Fruit fly (Drosophila melanogaster): ENCODE results near the gene X11Lbeta.

X11Lbeta gene

DNA sequence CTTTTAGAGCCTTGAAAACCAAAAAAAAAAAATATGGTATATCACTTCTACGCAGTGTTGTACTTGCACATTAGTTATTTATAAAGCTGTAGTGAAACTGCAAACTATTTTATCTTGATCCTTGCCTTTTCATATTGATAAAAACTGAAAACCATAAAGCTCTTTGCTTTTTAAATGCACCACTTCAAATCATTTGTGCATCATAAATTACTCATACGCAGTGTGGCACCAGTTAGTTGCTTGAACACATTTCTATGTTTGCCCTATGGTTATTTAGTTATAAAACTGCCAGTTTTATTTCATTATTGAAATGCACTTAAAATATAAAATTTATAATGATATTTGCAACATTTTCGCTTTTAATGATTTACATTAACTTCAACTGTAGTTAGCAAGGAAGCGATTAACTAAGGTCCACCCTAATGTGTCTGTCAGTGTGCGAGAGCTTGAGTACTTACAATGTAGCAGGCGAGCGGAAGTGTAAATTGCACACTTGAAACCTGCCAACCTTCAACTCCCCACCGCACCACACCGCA, 128.6 kb downstream of the X11Lbeta start (continued):
- TF ChIP-seq CG18619 (GFP tag; optimal IDR thresholded peaks at IDR 0.05) = peak; percentile 23
- TF ChIP-seq exex (tag; optimal IDR thresholded peaks at IDR 0.05) = no peak
- no peak for TF ChIP-seq CG7786 (GFP tag; optimal IDR thresholded peaks at IDR 0.05)
- no peak for TF ChIP-seq Dfd (GFP tag; optimal IDR thresholded peaks at IDR 0.05)
- TF ChIP-seq CG13296 (GFP tag; optimal IDR thresholded peaks at IDR 0.05) = peak; percentile 2
- peak; percentile 48 for TF ChIP-seq CG11504 (tag; optimal IDR thresholded peaks at IDR 0.05)
- TF ChIP-seq ro (GFP tag; IDR thresholded peaks at IDR 0.05) = no peak
- no peak for TF ChIP-seq CG17361 (GFP tag; IDR thresholded peaks at IDR 0.05)
- TF ChIP-seq nom (GFP tag; optimal IDR thresholded peaks at IDR 0.05) = peak; percentile 11
- 0 out of 2 replicates have a peak, but pooled peaks have one; percentile 22 for TF ChIP-seq CG31441 (GFP tag; IDR thresholded peaks at IDR 0.05)

DNA sequence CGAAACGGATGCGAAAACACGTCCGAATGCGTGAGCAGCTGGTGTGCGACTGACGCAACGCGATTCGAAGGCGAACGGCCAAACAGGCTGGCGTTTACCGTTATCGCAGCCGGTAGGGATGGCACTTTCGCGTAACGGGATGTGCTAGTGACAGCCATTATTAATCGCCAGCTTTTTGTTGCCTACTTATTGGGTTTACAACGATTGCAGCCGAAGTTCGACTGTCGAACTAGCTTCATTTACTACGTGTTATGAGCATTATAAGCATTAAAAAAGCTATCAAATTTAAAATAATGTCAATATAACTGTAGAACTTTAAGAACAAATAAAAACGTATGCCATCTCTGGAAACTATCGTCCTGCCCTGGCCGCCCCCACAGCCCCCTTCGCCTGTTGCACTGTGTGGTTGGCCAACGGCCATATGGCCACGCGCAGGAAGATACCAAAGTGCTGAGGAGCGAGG, 130.1 kb downstream of the X11Lbeta start, which contains the start of gene Rph:
Gene Rph (minus strand): TSS at position 51 of the 463 bp plus-strand sequence.
- TF ChIP-seq CG1529 (GFP tag; optimal IDR thresholded peaks at IDR 0.05) (no peak), pfk (GFP tag; optimal IDR thresholded peaks at IDR 0.05) (no peak), CG17359 (tag; optimal IDR thresholded peaks at IDR 0.05) (peak; percentile 11), Six4 (GFP tag; optimal IDR thresholded peaks at IDR 0.05) (no peak), CG14965 (GFP tag; optimal IDR thresholded peaks at IDR 0.05; ENCODE audit: borderline replicate concordance) (no peak), CG3726 (GFP tag; IDR thresholded peaks at IDR 0.05) (no peak), sens-2 (GFP tag; IDR thresholded peaks at IDR 0.05) (no peak), CG7987 (GFP tag; optimal IDR thresholded peaks at IDR 0.05) (no peak), lbe (GFP tag; optimal IDR thresholded peaks at IDR 0.05) (no peak), Dfd (GFP tag; optimal IDR thresholded peaks at IDR 0.05) (no peak), sisA (GFP tag; IDR thresholded peaks at IDR 0.05) (no peak), CG9609 (GFP tag; optimal IDR thresholded peaks at IDR 0.05) (no peak), CG18764 (GFP tag; optimal IDR thresholded peaks at IDR 0.05) (no peak), CG2875 (GFP tag; optimal IDR thresholded peaks at IDR 0.05) (no peak), CG12769 (tag; optimal IDR thresholded peaks at IDR 0.05) (peak; percentile 23), Med (GFP tag) (peak; percentile 81), CG2202 (tag; optimal IDR thresholded peaks at IDR 0.05) (no peak), Sin3A (optimal IDR thresholded peaks at IDR 0.05) (no peak), Spps (tag; optimal IDR thresholded peaks at IDR 0.05) (no peak), CG2199 (GFP tag; IDR thresholded peaks at IDR 0.05) (no peak), CG8388 (GFP tag; optimal IDR thresholded peaks at IDR 0.05) (no peak), CG12659 (GFP tag; optimal IDR thresholded peaks at IDR 0.05) (peak; percentile 18), schlank (tag; optimal IDR thresholded peaks at IDR 0.05) (no peak), ERR (GFP tag; optimal IDR thresholded peaks at IDR 0.05) (no peak), kah (GFP tag; optimal IDR thresholded peaks at IDR 0.05) (no peak), Ravus (GFP tag; IDR thresholded peaks at IDR 0.05) (no peak), pum (GFP tag; optimal IDR thresholded peaks at IDR 0.05) (no peak), lmd (GFP tag; IDR thresholded peaks at IDR 0.05) (peak; percentile 12; the same call in 1 of the 2 replicates), Doc3 (GFP tag; IDR thresholded peaks at IDR 0.05; ENCODE audit: partially characterized antibody) (no peak), nom (GFP tag; optimal IDR thresholded peaks at IDR 0.05) (no peak), ara (GFP tag; IDR thresholded peaks at IDR 0.05) (no peak), oc (tag; optimal IDR thresholded peaks at IDR 0.05) (no peak), chif (GFP tag; optimal IDR thresholded peaks at IDR 0.05) (no peak), Mad (GFP tag; optimal IDR thresholded peaks at IDR 0.05) (no peak), vnd (GFP tag; IDR thresholded peaks at IDR 0.05; ENCODE audit: partially characterized antibody) (no peak), CG17328 (GFP tag; IDR thresholded peaks at IDR 0.05) (no peak), Adf1 (GFP tag; IDR thresholded peaks at IDR 0.05) (no peak), chn (GFP tag; optimal IDR thresholded peaks at IDR 0.05) (no peak), bowl (GFP tag; IDR thresholded peaks at IDR 0.05) (no peak), fd64A (GFP tag; optimal IDR thresholded peaks at IDR 0.05) (no peak), HLH3B (GFP tag; IDR thresholded peaks at IDR 0.05) (no peak), CG10321 (GFP tag; IDR thresholded peaks at IDR 0.05) (no peak)
